Fruit fly (Drosophila melanogaster): ENCODE measurements around the gene CG31436.

CG31436 gene

dm6 chr3R:25339952-25340351 lies 36.0 kb downstream of the CG31436 start, which contains the start of gene rha:
TSS of gene rha (plus strand) at chr3R:25340252.
- TF ChIP-seq Eip93F (GFP tag; optimal IDR thresholded peaks at IDR 0.05) (no peak), Sox14 (GFP tag; optimal IDR thresholded peaks at IDR 0.05) (no peak), dac (GFP tag; optimal IDR thresholded peaks at IDR 0.05) (no peak), OdsH (GFP tag; optimal IDR thresholded peaks at IDR 0.05) (no peak), CG7368 (GFP tag; optimal IDR thresholded peaks at IDR 0.05) (no peak), achi (GFP tag; optimal IDR thresholded peaks at IDR 0.05) (no peak), Hr4 (GFP tag; optimal IDR thresholded peaks at IDR 0.05) (no peak), salr (GFP tag; optimal IDR thresholded peaks at IDR 0.05) (no peak), CG6792 (GFP tag; optimal IDR thresholded peaks at IDR 0.05) (no peak), eg (GFP tag; IDR thresholded peaks at IDR 0.05) (no peak), pdm3 (GFP tag; optimal IDR thresholded peaks at IDR 0.05) (no peak), Hr39 (GFP tag; optimal IDR thresholded peaks at IDR 0.05) (no peak), vri (GFP tag; optimal IDR thresholded peaks at IDR 0.05) (no peak), CG34406 (GFP tag; optimal IDR thresholded peaks at IDR 0.05) (no peak), CG3032 (tag; optimal IDR thresholded peaks at IDR 0.05) (no peak), acj6 (GFP tag; optimal IDR thresholded peaks at IDR 0.05) (no peak), CG8319 (GFP tag; optimal IDR thresholded peaks at IDR 0.05) (no peak)

dm6 chr3R:25346899-25347298 lies 43.0 kb downstream of the CG31436 start, which contains the start of gene tobi:
TSS of gene tobi (minus strand) at chr3R:25346921.
- TF ChIP-seq acj6 (GFP tag; optimal IDR thresholded peaks at IDR 0.05) (no peak), Gug (GFP tag; IDR thresholded peaks at IDR 0.05) (no peak), CG11294 (GFP tag; IDR thresholded peaks at IDR 0.05) (no peak), CG32006 (GFP tag; optimal IDR thresholded peaks at IDR 0.05) (no peak), CG16779 (tag; optimal IDR thresholded peaks at IDR 0.05) (no peak), CG8119 (GFP tag; IDR thresholded peaks at IDR 0.05) (no peak), topi (GFP tag; optimal IDR thresholded peaks at IDR 0.05) (no peak), Met (GFP tag; optimal IDR thresholded peaks at IDR 0.05) (no peak), salr (GFP tag; optimal IDR thresholded peaks at IDR 0.05) (no peak), eg (GFP tag; IDR thresholded peaks at IDR 0.05) (no peak), Eip93F (GFP tag; optimal IDR thresholded peaks at IDR 0.05) (no peak), dsx (GFP tag; optimal IDR thresholded peaks at IDR 0.05; ENCODE audit: poor library complexity, severe bottlenecking) (no peak), CG10631 (GFP tag; optimal IDR thresholded peaks at IDR 0.05) (no peak), fd85E (GFP tag; optimal IDR thresholded peaks at IDR 0.05) (no peak), CG31627 (GFP tag; optimal IDR thresholded peaks at IDR 0.05) (no peak), CG34406 (GFP tag; optimal IDR thresholded peaks at IDR 0.05) (no peak), fkh (GFP tag; optimal IDR thresholded peaks at IDR 0.05) (no peak), Blimp-1 (GFP tag; optimal IDR thresholded peaks at IDR 0.05) (no peak)
